Fruit fly (Drosophila melanogaster): ENCODE results near the gene Pcif1.

dm6 chr3L:20797379-20797778 is 11.4 kb upstream of the Pcif1 start:
- TF ChIP-seq CG7045 (GFP tag; optimal IDR thresholded peaks at IDR 0.05) (no peak), Hr96 (GFP tag; optimal IDR thresholded peaks at IDR 0.05) (no peak), CG33017 (tag; optimal IDR thresholded peaks at IDR 0.05) (no peak), Crg-1 (GFP tag; optimal IDR thresholded peaks at IDR 0.05) (no peak), CG14711 (tag; optimal IDR thresholded peaks at IDR 0.05) (no peak), ovo (GFP tag; optimal IDR thresholded peaks at IDR 0.05) (no peak), cic (GFP tag; optimal IDR thresholded peaks at IDR 0.05) (no peak), kay (GFP tag; ENCODE audit: borderline replicate concordance) (no peak), Clk (GFP tag; optimal IDR thresholded peaks at IDR 0.05) (no peak), toe (GFP tag; optimal IDR thresholded peaks at IDR 0.05) (no peak), CG5204 (GFP tag; optimal IDR thresholded peaks at IDR 0.05) (no peak)

All from whole organism, adult.